Worm (Caenorhabditis elegans) whole organism, L3 larva: Measurements from ENCODE around the gene bus-5.

Experiments used
- ama-1 ChIP-seq: fragments of 150-350 bp; optimal IDR thresholded peaks from 2 replicates; lab custom pipeline; 2018
- fkh-10 ChIP-seq: sonication (generic microtip); optimal IDR thresholded peaks from 2 replicates; lab custom pipeline; 2017; ENCODE audit warnings: missing biosample characterization, missing genetic modification reagents, missing genetic modification characterization
- mdl-1 ChIP-seq: fragments of 150-350 bp; optimal IDR thresholded peaks from 2 replicates; lab custom pipeline; 2014; ENCODE audit warnings: missing biosample characterization, missing genetic modification characterization
- nhr-237 ChIP-seq: fragments of 150-350 bp; optimal IDR thresholded peaks from 2 replicates; lab custom pipeline; 2014; ENCODE audit warnings: missing biosample characterization, missing genetic modification characterization
- unc-39 ChIP-seq: sonication (generic microtip); optimal IDR thresholded peaks from 4 replicates; lab custom pipeline; 2017; ENCODE audit warnings: missing biosample characterization, missing genetic modification characterization

DNA sequence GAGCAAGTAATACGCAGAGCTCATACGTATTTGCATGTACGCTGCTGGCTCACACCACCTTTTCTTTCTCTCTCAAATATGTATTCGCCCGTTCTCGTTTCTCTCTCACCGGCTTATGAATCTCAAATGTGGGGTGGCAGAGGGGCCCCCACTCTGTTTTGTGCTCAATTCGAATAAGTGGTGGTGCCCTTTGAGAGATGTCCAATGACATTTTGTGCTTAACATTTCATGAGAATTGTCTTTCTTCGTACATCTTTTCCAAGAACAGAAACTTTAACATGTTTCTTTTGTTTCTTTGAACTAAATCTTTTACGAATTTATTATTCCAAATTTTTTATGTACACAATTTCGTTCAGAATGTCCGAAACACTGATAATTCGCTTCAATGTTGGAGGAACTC lies 28.9 kb downstream of the bus-5 start, which contains the start of gene F49H12.3:
- TF ChIP-seq unc-39 (tag; lab: Kevin White, UChicago) (no peak), mdl-1 (no peak), ama-1 (lab: Kevin White, UChicago) (no peak), nhr-237 (tag; lab: Kevin White, UChicago) (no peak), fkh-10 (GFP tag; lab: Kevin White, UChicago) (no peak)
